Fruit fly (Drosophila melanogaster) whole organism, embryonic: ENCODE measurements around the gene ldbr.

ENCODE experiments used
- Adf1 ChIP-seq: fragments of 200-800 bp; sonication (Bioruptor generic); IDR thresholded peaks from 2 replicates; pipeline ENCODE4 v1.3.6; 2022; ENCODE audit warnings: missing biosample characterization, missing genetic modification characterization
- Atf6 ChIP-seq: fragments of 200-800 bp; sonication (Bioruptor generic); IDR thresholded peaks from 2 replicates; pipeline ENCODE4 v1.3.6; 2022; ENCODE audit warnings: missing biosample characterization, missing genetic modification characterization
- Awh ChIP-seq: fragments of 200-800 bp; sonication (Bioruptor generic); IDR thresholded peaks from 2 replicates; pipeline ENCODE4, ENCODE4 v1.3.6; 2022; ENCODE audit warnings: missing biosample characterization, missing genetic modification characterization
- CG10147 ChIP-seq: fragments of 200-800 bp; sonication (Bioruptor generic); optimal IDR thresholded peaks from 2 replicates; lab custom pipeline; 2019; ENCODE audit warnings: missing biosample characterization, mild to moderate bottlenecking, missing genetic modification characterization, moderate library complexity
- CG10267 ChIP-seq: fragments of 200-800 bp; sonication (Bioruptor generic); optimal IDR thresholded peaks from 2 replicates; lab custom pipeline; 2018; ENCODE audit warnings: missing biosample characterization, mild to moderate bottlenecking, missing genetic modification characterization, moderate library complexity
- CG10321 ChIP-seq: fragments of 200-800 bp; sonication (Bioruptor generic); IDR thresholded peaks from 2 replicates; pipeline ENCODE4 v1.3.6; 2022; ENCODE audit warnings: missing biosample characterization, missing genetic modification characterization
- CG11456 ChIP-seq: fragments of 200-800 bp; sonication (Bioruptor generic); IDR thresholded peaks from 3 replicates; pipeline ENCODE4 v1.3.6; 2022; ENCODE audit warnings: missing biosample characterization, missing genetic modification characterization
- CG1233 ChIP-seq: fragments of 200-800 bp; sonication (Bioruptor generic); optimal IDR thresholded peaks from 4 replicates; lab custom pipeline; 2018; ENCODE audit warnings: missing biosample characterization, mild to moderate bottlenecking, missing genetic modification characterization
- CG14014 ChIP-seq: fragments of 200-800 bp; sonication (Bioruptor generic); IDR thresholded peaks from 2 replicates; pipeline ENCODE4 v1.3.6; 2022; ENCODE audit warnings: missing biosample characterization, missing genetic modification characterization
- CG15269 ChIP-seq: fragments of 200-800 bp; sonication (Bioruptor generic); optimal IDR thresholded peaks from 2 replicates; lab custom pipeline; 2018; ENCODE audit warnings: missing biosample characterization, mild to moderate bottlenecking, missing genetic modification characterization, moderate library complexity
- CG17361 ChIP-seq: fragments of 200-800 bp; sonication (Bioruptor generic); IDR thresholded peaks from 3 replicates; pipeline ENCODE4 v1.3.6; 2022; ENCODE audit warnings: missing biosample characterization, missing genetic modification characterization
- CG31441 ChIP-seq: fragments of 200-800 bp; sonication (Bioruptor generic); IDR thresholded peaks from 2 replicates; pipeline ENCODE4 v1.3.6; 2022; ENCODE audit warnings: missing biosample characterization, missing genetic modification characterization
- CG33557 ChIP-seq: fragments of 200-800 bp; sonication (Bioruptor generic); optimal IDR thresholded peaks from 2 replicates; lab custom pipeline; 2019; ENCODE audit warnings: missing biosample characterization, mild to moderate bottlenecking, missing genetic modification characterization, moderate library complexity
- CG3847 ChIP-seq: fragments of 200-800 bp; sonication (Bioruptor generic); IDR thresholded peaks from 2 replicates; pipeline ENCODE4 v1.3.6; 2022; ENCODE audit warnings: missing biosample characterization, missing genetic modification characterization
- CG43689 ChIP-seq: fragments of 200-800 bp; sonication (Bioruptor generic); IDR thresholded peaks from 2 replicates; pipeline ENCODE4 v1.3.6; 2022; ENCODE audit warnings: missing biosample characterization, missing genetic modification characterization
- CG6791 ChIP-seq: fragments of 200-800 bp; sonication (Bioruptor generic); IDR thresholded peaks from 3 replicates; pipeline ENCODE4 v1.3.6; 2022; ENCODE audit warnings: missing biosample characterization, missing genetic modification characterization; ENCODE audit not compliant: partially characterized antibody
- CG7357 ChIP-seq: fragments of 200-800 bp; sonication (Bioruptor generic); IDR thresholded peaks from 3 replicates; pipeline ENCODE4 v1.3.6; 2022; ENCODE audit warnings: missing biosample characterization, missing genetic modification characterization
- CG7745 ChIP-seq: fragments of 200-800 bp; sonication (Bioruptor generic); optimal IDR thresholded peaks from 2 replicates; lab custom pipeline; 2018; ENCODE audit warnings: missing biosample characterization, mild to moderate bottlenecking, missing genetic modification characterization, moderate library complexity
- CG7928 ChIP-seq: fragments of 200-800 bp; sonication (Bioruptor generic); optimal IDR thresholded peaks from 2 replicates; lab custom pipeline; 2017; ENCODE audit warnings: missing biosample characterization, mild to moderate bottlenecking, missing genetic modification characterization
- CG8388 ChIP-seq: fragments of 200-800 bp; sonication (Bioruptor generic); optimal IDR thresholded peaks from 2 replicates; lab custom pipeline; 2019; ENCODE audit warnings: missing biosample characterization, mild to moderate bottlenecking, missing genetic modification characterization, moderate library complexity
- CG9215 ChIP-seq: fragments of 200-800 bp; sonication (Bioruptor generic); IDR thresholded peaks from 2 replicates; pipeline ENCODE4 v1.3.6; 2022; ENCODE audit warnings: missing biosample characterization, missing genetic modification characterization
- CG9609 ChIP-seq: fragments of 200-800 bp; sonication (Bioruptor generic); optimal IDR thresholded peaks from 3 replicates; lab custom pipeline; 2016; ENCODE audit warnings: missing biosample characterization, missing genetic modification characterization
- CTCF ChIP-seq: fragments of 200-800 bp; sonication (Bioruptor generic); optimal IDR thresholded peaks from 2 replicates; lab custom pipeline; 2017; ENCODE audit warnings: missing biosample characterization, mild to moderate bottlenecking, missing genetic modification characterization, moderate library complexity
- CoRest ChIP-seq: fragments of 200-800 bp; sonication (Bioruptor generic); optimal IDR thresholded peaks from 3 replicates; lab custom pipeline; 2018; ENCODE audit warnings: missing biosample characterization, mild to moderate bottlenecking, missing genetic modification characterization, moderate library complexity
- D19A ChIP-seq: fragments of 200-800 bp; optimal IDR thresholded peaks from 3 replicates; lab custom pipeline; 2019; ENCODE audit warnings: missing biosample characterization, mild to moderate bottlenecking, missing genetic modification characterization, moderate library complexity
- Deaf1 ChIP-seq: fragments of 200-800 bp; optimal IDR thresholded peaks from 3 replicates; lab custom pipeline; 2019; ENCODE audit warnings: missing biosample characterization, mild to moderate bottlenecking, missing genetic modification characterization, moderate library complexity
- Dll ChIP-seq: fragments of 200-800 bp; sonication (Bioruptor generic); IDR thresholded peaks from 4 replicates; pipeline ENCODE4 v1.3.6; 2022; ENCODE audit warnings: missing biosample characterization, missing genetic modification characterization; ENCODE audit not compliant: partially characterized antibody
- Doc2 ChIP-seq: fragments of 200-800 bp; sonication (Bioruptor generic); IDR thresholded peaks from 2 replicates; pipeline ENCODE4 v1.3.6; 2022; ENCODE audit warnings: missing biosample characterization, missing genetic modification characterization
- E2f1 ChIP-seq: fragments of 200-800 bp; sonication (Bioruptor generic); IDR thresholded peaks from 2 replicates; pipeline ENCODE4 v1.3.6; 2022; ENCODE audit warnings: missing biosample characterization, missing genetic modification characterization
- HLH3B ChIP-seq: fragments of 200-800 bp; sonication (Bioruptor generic); IDR thresholded peaks from 2 replicates; pipeline ENCODE4 v1.3.6; 2022; ENCODE audit warnings: missing biosample characterization, missing genetic modification characterization
- HLH54F ChIP-seq: fragments of 200-800 bp; sonication (Bioruptor generic); optimal IDR thresholded peaks from 3 replicates; lab custom pipeline; 2016; ENCODE audit warnings: missing biosample characterization, missing genetic modification characterization
- Poxn ChIP-seq: fragments of 200-800 bp; sonication (Bioruptor generic); IDR thresholded peaks from 2 replicates; pipeline ENCODE4 v1.3.6; 2022; ENCODE audit warnings: missing biosample characterization, missing genetic modification characterization
- Ptx1 ChIP-seq: fragments of 200-800 bp; sonication (Bioruptor generic); IDR thresholded peaks from 2 replicates; pipeline ENCODE4 v1.3.6; 2022; ENCODE audit warnings: missing biosample characterization, missing genetic modification characterization
- Ssrp ChIP-seq: fragments of 200-800 bp; sonication (Bioruptor generic); optimal IDR thresholded peaks from 2 replicates; lab custom pipeline; 2018; ENCODE audit warnings: missing biosample characterization, mild to moderate bottlenecking, missing genetic modification characterization, moderate library complexity
- dm ChIP-seq: fragments of 200-800 bp; sonication (Bioruptor generic); optimal IDR thresholded peaks from 3 replicates; lab custom pipeline; 2016; ENCODE audit warnings: missing biosample characterization, missing genetic modification characterization
- fd102C ChIP-seq: fragments of 200-800 bp; sonication (Bioruptor generic); optimal IDR thresholded peaks from 2 replicates; lab custom pipeline; 2018; ENCODE audit warnings: missing biosample characterization, mild to moderate bottlenecking, missing genetic modification characterization, moderate library complexity
- gcm ChIP-seq: fragments of 200-800 bp; sonication (Bioruptor generic); optimal IDR thresholded peaks from 2 replicates; lab custom pipeline; 2019; ENCODE audit warnings: missing biosample characterization, mild to moderate bottlenecking, missing genetic modification characterization, moderate library complexity
- h ChIP-seq: fragments of >200 bp; optimal IDR thresholded peaks from 2 replicates; lab custom pipeline; 2017
- ham ChIP-seq: fragments of 200-800 bp; sonication (Bioruptor generic); IDR thresholded peaks from 2 replicates; pipeline ENCODE4 v1.3.6; 2022; ENCODE audit warnings: missing biosample characterization, missing genetic modification characterization
- kni ChIP-seq: fragments of 200-800 bp; sonication (Bioruptor generic); optimal IDR thresholded peaks from 3 replicates; lab custom pipeline; 2017; ENCODE audit warnings: mild to moderate bottlenecking, missing biosample characterization, missing genetic modification reagents, missing genetic modification characterization
- lov ChIP-seq, 2 experiments: fragments of 200-800 bp in 1 of 2; fragments of >200 bp in 1 of 2; sonication (Bioruptor generic) in 1 of 2; IDR thresholded peaks in 1 of 2; optimal IDR thresholded peaks in 1 of 2; 2 replicates in 1 of 2; 3 replicates in 1 of 2; pipeline versions ENCODE4 v1.3.6 to Lab custom; 2017 to 2022; ENCODE audit warnings: missing biosample characterization in 1 of 2, missing genetic modification characterization in 1 of 2
- mam ChIP-seq: fragments of 200-800 bp; sonication (Bioruptor generic); optimal IDR thresholded peaks from 3 replicates; lab custom pipeline; 2016; ENCODE audit warnings: missing biosample characterization, missing genetic modification characterization
- otp ChIP-seq: fragments of 200-800 bp; sonication (Bioruptor generic); IDR thresholded peaks from 3 replicates; pipeline ENCODE4, ENCODE4 v1.3.6; 2022; ENCODE audit warnings: missing biosample characterization, missing genetic modification characterization
- peb ChIP-seq: fragments of 200-800 bp; sonication (Bioruptor generic); IDR thresholded peaks from 2 replicates; pipeline ENCODE4 v1.3.6; 2022; ENCODE audit warnings: missing biosample characterization, missing genetic modification characterization
- sc ChIP-seq, 3 experiments: fragments of >200 bp in 2 of 3; fragments of 200-800 bp in 1 of 3; sonication (Bioruptor generic) in 1 of 3; optimal IDR thresholded peaks; 2 replicates in 2 of 3; 3 replicates in 1 of 3; lab custom pipeline; 2017; ENCODE audit warnings: mild to moderate bottlenecking in 1 of 3, missing biosample characterization in 1 of 3, missing genetic modification characterization in 1 of 3, missing genetic modification reagents in 1 of 3
- schlank ChIP-seq: fragments of 200-800 bp; sonication (Bioruptor generic); optimal IDR thresholded peaks from 2 replicates; lab custom pipeline; 2018; ENCODE audit warnings: missing biosample characterization, mild to moderate bottlenecking, missing genetic modification characterization
- scrt ChIP-seq: fragments of 200-800 bp; sonication (Bioruptor generic); optimal IDR thresholded peaks from 2 replicates; lab custom pipeline; 2018; ENCODE audit warnings: missing biosample characterization, mild to moderate bottlenecking, missing genetic modification characterization, moderate library complexity
- slp2 ChIP-seq: fragments of 200-800 bp; sonication (Bioruptor generic); optimal IDR thresholded peaks from 2 replicates; lab custom pipeline; 2016; ENCODE audit warnings: missing biosample characterization, missing genetic modification characterization
- tgo ChIP-seq: fragments of 200-800 bp; sonication (Bioruptor generic); IDR thresholded peaks from 3 replicates; pipeline ENCODE4 v1.3.6; 2022; ENCODE audit warnings: missing biosample characterization, missing genetic modification characterization
- vvl ChIP-seq: fragments of 200-800 bp; sonication (Bioruptor generic); IDR thresholded peaks from 2 replicates; pipeline ENCODE4 v1.3.6; 2022; ENCODE audit warnings: missing biosample characterization, missing genetic modification characterization
- zfh1 ChIP-seq: fragments of 200-800 bp; sonication (Bioruptor generic); IDR thresholded peaks from 3 replicates; pipeline ENCODE4 v1.3.6; 2022; ENCODE audit warnings: missing biosample characterization, missing genetic modification characterization

Gene ldbr

dm6 chr3L:8137448-8137906 is 15.8 kb downstream of the ldbr start, which contains the start of the genes Setx and mus301 (continued):
- TF ChIP-seq CG17361 (GFP tag; lab: Robert Waterston, UW) = no peak; the same call in 2 of the 3 replicates
- TF ChIP-seq Adf1 = peak; percentile 41
- peak; percentile 58 for TF ChIP-seq CTCF (GFP tag; lab: Kevin White, UChicago)
- peak; percentile 51 for TF ChIP-seq CG8388 (GFP tag; lab: Kevin White, UChicago)
- TF ChIP-seq HLH3B = peak; percentile 55
- TF ChIP-seq CG1233 (GFP tag; lab: Kevin White, UChicago) = peak; percentile 49
- no peak for TF ChIP-seq h (lab: Kevin White, UChicago)
- TF ChIP-seq CG43689 = no peak
- TF ChIP-seq Ptx1 (GFP tag; lab: Robert Waterston, UW) = peak; percentile 79
- TF ChIP-seq CG3847 (GFP tag; lab: Robert Waterston, UW) = peak; percentile 93
- peak; percentile 67 for TF ChIP-seq tgo (GFP tag; lab: Robert Waterston, UW)
- TF ChIP-seq gcm (GFP tag; lab: Kevin White, UChicago) = no peak
- no peak for TF ChIP-seq Awh (GFP tag; lab: Robert Waterston, UW)
- TF ChIP-seq HLH54F (GFP tag; lab: Kevin White, UChicago) = peak; percentile 88
- TF ChIP-seq CG15269 (tag; lab: Kevin White, UChicago) = no peak
- TF ChIP-seq fd102C (GFP tag; lab: Kevin White, UChicago) = no peak
- peak; percentile 54 for TF ChIP-seq slp2 (GFP tag; lab: Kevin White, UChicago)
- peak; percentile 72 for TF ChIP-seq CG14014 (GFP tag; lab: Robert Waterston, UW)
- TF ChIP-seq mam (GFP tag; lab: Kevin White, UChicago) = peak; percentile 87
- TF ChIP-seq CG7745 = no peak
- no peak for TF ChIP-seq CG6791
- peak; percentile 89 for TF ChIP-seq CoRest (tag; lab: Kevin White, UChicago)
- peak; percentile 81 for TF ChIP-seq vvl (GFP tag; lab: Robert Waterston, UW)
- TF ChIP-seq CG9609 (GFP tag; lab: Kevin White, UChicago) = peak; percentile 75
- peak; percentile 72 for TF ChIP-seq Ssrp (tag; lab: Kevin White, UChicago)
- no peak for TF ChIP-seq otp (GFP tag; lab: Robert Waterston, UW)
- peak; percentile 79 for TF ChIP-seq E2f1
- peak; percentile 98 for TF ChIP-seq CG10267
- TF ChIP-seq Doc2 = no peak
- 0 out of 2 replicates have a peak, but pooled peaks have one; percentile 35 for TF ChIP-seq CG10321 (GFP tag; lab: Robert Waterston, UW)
- no peak for TF ChIP-seq scrt (GFP tag; lab: Kevin White, UChicago)
- peak; percentile 80 for TF ChIP-seq CG9215
- peak; percentile 69 for TF ChIP-seq CG33557 (GFP tag; lab: Kevin White, UChicago)
- TF ChIP-seq lov (optimal IDR thresholded peaks at IDR 0.05; lab: Kevin White, UChicago) = no peak
- no peak for TF ChIP-seq lov (GFP tag; IDR thresholded peaks at IDR 0.05; lab: Robert Waterston, UW)
- no peak for TF ChIP-seq CG31441 (GFP tag; lab: Robert Waterston, UW)
- no peak for TF ChIP-seq sc (optimal IDR thresholded peaks at IDR 0.05; lab: Kevin White, UChicago)
- peak; percentile 34 for TF ChIP-seq sc (GFP tag; optimal IDR thresholded peaks at IDR 0.05; lab: Kevin White, UChicago)
- no peak for TF ChIP-seq Deaf1 (tag; lab: Kevin White, UChicago)
- peak; percentile 80 for TF ChIP-seq dm (GFP tag; lab: Kevin White, UChicago)
- no peak for TF ChIP-seq Poxn
- peak; percentile 64; the same call in 1 of the 3 replicates for TF ChIP-seq CG7357 (GFP tag; lab: Robert Waterston, UW)
- peak; percentile 68 for TF ChIP-seq Atf6 (GFP tag; lab: Robert Waterston, UW)
- TF ChIP-seq CG7928 (GFP tag; lab: Kevin White, UChicago) = peak; percentile 94
- peak; percentile 23 for TF ChIP-seq schlank (tag; lab: Kevin White, UChicago)
- no peak; the same call in 1 of the 2 replicates for TF ChIP-seq peb (GFP tag; lab: Robert Waterston, UW)
- TF ChIP-seq Dll (GFP tag; lab: Robert Waterston, UW) = 0 out of 4 replicates have a peak, but pooled peaks have one; percentile 37
- TF ChIP-seq CG10147 = no peak
- TF ChIP-seq D19A (tag; lab: Kevin White, UChicago) = no peak
- 0 out of 2 replicates have a peak, but pooled peaks have one; percentile 48 for TF ChIP-seq ham (GFP tag; lab: Robert Waterston, UW)
- TF ChIP-seq CG11456 (GFP tag; lab: Robert Waterston, UW) = peak; percentile 87
- TF ChIP-seq zfh1 = peak; percentile 73
- TF ChIP-seq kni = no peak
